Fruit fly (Drosophila melanogaster) whole organism, prepupa: ENCODE results near the gene CG15386.

Source experiments
- CG10631 ChIP-seq: fragments of 200-800 bp; sonication (Bioruptor generic); optimal IDR thresholded peaks from 2 replicates; lab custom pipeline; 2016; ENCODE audit warnings: missing biosample characterization, missing genetic modification characterization
- CG10669 ChIP-seq: fragments of 200-800 bp; sonication (Bioruptor generic); optimal IDR thresholded peaks from 3 replicates; lab custom pipeline; 2018; ENCODE audit warnings: missing biosample characterization, mild to moderate bottlenecking, missing genetic modification characterization, moderate library complexity
- CG11294 ChIP-seq: fragments of 200-800 bp; sonication (Bioruptor generic); IDR thresholded peaks from 2 replicates; pipeline ENCODE4 v1.3.6; 2022; ENCODE audit warnings: missing biosample characterization, missing genetic modification characterization
- CG15336 ChIP-seq: fragments of 200-800 bp; sonication (Bioruptor generic); IDR thresholded peaks from 2 replicates; pipeline ENCODE4 v1.3.6; 2022; ENCODE audit warnings: missing biosample characterization, missing genetic modification characterization
- CG16779 ChIP-seq: fragments of 200-800 bp; sonication (Bioruptor generic); optimal IDR thresholded peaks from 3 replicates; lab custom pipeline; 2017; ENCODE audit warnings: missing biosample characterization, mild to moderate bottlenecking, missing genetic modification characterization
- CG3032 ChIP-seq: fragments of 200-800 bp; optimal IDR thresholded peaks from 2 replicates; lab custom pipeline; 2019; ENCODE audit warnings: missing biosample characterization, mild to moderate bottlenecking, missing genetic modification characterization, moderate library complexity
- CG32006 ChIP-seq: fragments of 200-800 bp; sonication (Bioruptor generic); optimal IDR thresholded peaks from 3 replicates; lab custom pipeline; 2017; ENCODE audit warnings: missing biosample characterization, mild to moderate bottlenecking, missing genetic modification characterization
- CG34406 ChIP-seq: fragments of 200-800 bp; sonication (Bioruptor generic); optimal IDR thresholded peaks from 3 replicates; lab custom pipeline; 2016; ENCODE audit warnings: missing biosample characterization, missing genetic modification characterization
- CG3919 ChIP-seq: fragments of 200-800 bp; sonication (Bioruptor generic); optimal IDR thresholded peaks from 3 replicates; lab custom pipeline; 2016; ENCODE audit warnings: missing biosample characterization, missing genetic modification characterization
- CG4318 ChIP-seq: fragments of 200-800 bp; sonication (Bioruptor generic); optimal IDR thresholded peaks from 3 replicates; lab custom pipeline; 2017; ENCODE audit warnings: missing biosample characterization, mild to moderate bottlenecking, missing genetic modification characterization
- CG6163 ChIP-seq: fragments of 200-800 bp; sonication (Bioruptor generic); IDR thresholded peaks from 3 replicates; pipeline ENCODE4 v1.3.6; 2022; ENCODE audit warnings: missing biosample characterization, missing genetic modification characterization
- CG6276 ChIP-seq: fragments of 200-800 bp; sonication (Bioruptor generic); optimal IDR thresholded peaks from 2 replicates; lab custom pipeline; 2017; ENCODE audit warnings: missing biosample characterization, mild to moderate bottlenecking, missing genetic modification characterization
- CG6808 ChIP-seq: fragments of 200-800 bp; sonication (Bioruptor generic); optimal IDR thresholded peaks from 3 replicates; lab custom pipeline; 2017; ENCODE audit warnings: missing biosample characterization, missing genetic modification characterization, mild to moderate bottlenecking, moderate library complexity, missing genetic modification reagents
- CG6854 ChIP-seq: fragments of 200-800 bp; sonication (Bioruptor generic); optimal IDR thresholded peaks from 2 replicates; lab custom pipeline; 2017; ENCODE audit warnings: missing biosample characterization, mild to moderate bottlenecking, missing genetic modification characterization
- CG8319 ChIP-seq: fragments of 200-800 bp; sonication (Bioruptor generic); optimal IDR thresholded peaks from 3 replicates; lab custom pipeline; 2016; ENCODE audit warnings: missing biosample characterization, missing genetic modification characterization
- CG9139 ChIP-seq: fragments of 200-800 bp; sonication (Bioruptor generic); optimal IDR thresholded peaks from 3 replicates; lab custom pipeline; 2017; ENCODE audit warnings: missing biosample characterization, mild to moderate bottlenecking, missing genetic modification characterization
- Eip75B ChIP-seq: fragments of 200-800 bp; sonication (Bioruptor generic); optimal IDR thresholded peaks from 3 replicates; lab custom pipeline; 2016; ENCODE audit warnings: missing biosample characterization, missing genetic modification characterization
- Eip78C ChIP-seq: fragments of 200-800 bp; sonication (Bioruptor generic); peaks from one replicate; lab custom pipeline; 2016; ENCODE audit warnings: missing biosample characterization, missing genetic modification characterization
- Eip93F ChIP-seq: fragments of 200-800 bp; sonication (Bioruptor generic); optimal IDR thresholded peaks from 2 replicates; lab custom pipeline; 2016; ENCODE audit warnings: missing biosample characterization, mild to moderate bottlenecking, missing genetic modification characterization
- Ets96B ChIP-seq: fragments of 200-800 bp; optimal IDR thresholded peaks from 2 replicates; lab custom pipeline; 2019; ENCODE audit warnings: missing biosample characterization, mild to moderate bottlenecking, missing genetic modification characterization, moderate library complexity
- Gug ChIP-seq: fragments of 200-800 bp; sonication (Bioruptor generic); IDR thresholded peaks from 2 replicates; pipeline ENCODE4 v1.3.6; 2022; ENCODE audit warnings: missing biosample characterization, missing genetic modification characterization
- Hr38 ChIP-seq: sonication (Bioruptor generic); optimal IDR thresholded peaks from 2 replicates; lab custom pipeline; 2016; ENCODE audit warnings: missing biosample characterization, missing genetic modification characterization
- Hr39 ChIP-seq: fragments of 200-800 bp; sonication (Bioruptor generic); optimal IDR thresholded peaks from 2 replicates; lab custom pipeline; 2016; ENCODE audit warnings: missing biosample characterization, missing genetic modification characterization
- Hr4 ChIP-seq: fragments of 200-800 bp; sonication (Bioruptor generic); optimal IDR thresholded peaks from 3 replicates; lab custom pipeline; 2016; ENCODE audit warnings: missing biosample characterization, missing genetic modification characterization
- Lpt ChIP-seq: fragments of 200-800 bp; sonication (Bioruptor generic); optimal IDR thresholded peaks from 3 replicates; lab custom pipeline; 2016; ENCODE audit warnings: missing biosample characterization, missing genetic modification characterization
- Sox14 ChIP-seq: fragments of 200-800 bp; sonication (Bioruptor generic); optimal IDR thresholded peaks from 3 replicates; lab custom pipeline; 2016; ENCODE audit warnings: missing biosample characterization, missing genetic modification characterization
- dac ChIP-seq: fragments of 200-800 bp; sonication (Bioruptor generic); optimal IDR thresholded peaks from 2 replicates; lab custom pipeline; 2017; ENCODE audit warnings: missing biosample characterization, mild to moderate bottlenecking, missing genetic modification characterization
- eg ChIP-seq: fragments of 200-800 bp; sonication (Bioruptor generic); IDR thresholded peaks from 3 replicates; pipeline ENCODE4 v1.3.6; 2022; ENCODE audit warnings: missing biosample characterization, missing genetic modification characterization
- esn ChIP-seq: fragments of 200-800 bp; sonication (Bioruptor generic); optimal IDR thresholded peaks from 2 replicates; lab custom pipeline; 2016; ENCODE audit warnings: missing biosample characterization, mild to moderate bottlenecking, missing genetic modification characterization, moderate library complexity
- fd59A ChIP-seq: fragments of 200-800 bp; sonication (Bioruptor generic); optimal IDR thresholded peaks from 2 replicates; lab custom pipeline; 2017; ENCODE audit warnings: missing biosample characterization, mild to moderate bottlenecking, missing genetic modification characterization, missing genetic modification reagents
- fkh ChIP-seq: fragments of 200-800 bp; sonication (Bioruptor generic); optimal IDR thresholded peaks from 3 replicates; lab custom pipeline; 2017; ENCODE audit warnings: missing biosample characterization, mild to moderate bottlenecking, missing genetic modification characterization, moderate library complexity
- lz ChIP-seq: fragments of 200-800 bp; sonication (Bioruptor generic); optimal IDR thresholded peaks from 3 replicates; lab custom pipeline; 2016; ENCODE audit warnings: missing biosample characterization, missing genetic modification characterization
- pdm3 ChIP-seq: fragments of 200-800 bp; sonication (Bioruptor generic); optimal IDR thresholded peaks from 3 replicates; lab custom pipeline; 2016; ENCODE audit warnings: missing biosample characterization, missing genetic modification characterization
- salr ChIP-seq, 2 experiments: fragments of 200-800 bp; sonication (Bioruptor generic); optimal IDR thresholded peaks; 3 replicates each; lab custom pipeline; 2016 to 2018; ENCODE audit warnings: missing biosample characterization in 2 of 2, missing genetic modification characterization in 2 of 2, mild to moderate bottlenecking in 1 of 2
- ss ChIP-seq, 2 experiments: fragments of 200-800 bp; sonication (Bioruptor generic); optimal IDR thresholded peaks; 2 replicates in 1 of 2; 3 replicates in 1 of 2; lab custom pipeline; 2017 to 2018; ENCODE audit warnings: mild to moderate bottlenecking in 2 of 2, missing biosample characterization in 2 of 2, missing genetic modification characterization in 2 of 2, moderate library complexity in 1 of 2
- svp ChIP-seq: fragments of 200-800 bp; sonication (Bioruptor generic); peaks from one replicate; lab custom pipeline; 2016; ENCODE audit warnings: missing biosample characterization, missing genetic modification characterization
- topi ChIP-seq: fragments of 200-800 bp; sonication (Bioruptor generic); optimal IDR thresholded peaks from 3 replicates; lab custom pipeline; 2016; ENCODE audit warnings: missing biosample characterization, missing genetic modification characterization
- vri ChIP-seq: fragments of 200-800 bp; sonication (Bioruptor generic); optimal IDR thresholded peaks from 3 replicates; lab custom pipeline; 2016; ENCODE audit warnings: missing biosample characterization, mild to moderate bottlenecking, missing genetic modification characterization

CG15386 gene

dm6 chr2L:2236722-2237121, 19.7 kb upstream of the CG15386 start, which contains the start of gene Sec24CD:
TSS of gene Sec24CD (minus strand) at chr2L:2236844.
- peak; percentile 40; the same call in 1 of the 3 replicates for TF ChIP-seq eg (GFP tag; lab: Robert Waterston, UW)
- TF ChIP-seq esn, result peak; percentile 36
- no peak for TF ChIP-seq ss (GFP tag; optimal IDR thresholded peaks at IDR 0.05; lab: Kevin White, UChicago)
- TF ChIP-seq CG11294 (GFP tag; lab: Robert Waterston, UW), result no peak
- peak; percentile 9 for TF ChIP-seq Eip93F (GFP tag; lab: Kevin White, UChicago)
- TF ChIP-seq CG3032 (tag; lab: Kevin White, UChicago), result peak; percentile 13
- no peak for TF ChIP-seq CG10669 (GFP tag; lab: Kevin White, UChicago)
- peak; percentile 13; the same call in 1 of the 2 replicates for TF ChIP-seq CG15336 (GFP tag; lab: Robert Waterston, UW)
- peak; percentile 33 for TF ChIP-seq svp (GFP tag; lab: Kevin White, UChicago)

dm6 chr2L:2228179-2228849, 11.3 kb upstream of the CG15386 start:
- TF ChIP-seq svp (GFP tag; lab: Kevin White, UChicago) (peak; percentile 71), eg (GFP tag; lab: Robert Waterston, UW) (no peak), Lpt (GFP tag; lab: Kevin White, UChicago) (no peak), Gug (no peak), CG6808 (GFP tag; lab: Kevin White, UChicago) (no peak), vri (peak; percentile 81), Hr39 (GFP tag; lab: Kevin White, UChicago) (no peak), CG15336 (GFP tag; lab: Robert Waterston, UW) (0 out of 2 replicates have a peak, but pooled peaks have one; percentile 16), CG4318 (GFP tag; lab: Kevin White, UChicago) (no peak), salr (GFP tag; optimal IDR thresholded peaks at IDR 0.05; lab: Kevin White, UChicago) (no peak), fd59A (GFP tag; lab: Kevin White, UChicago) (no peak), CG32006 (no peak), Eip75B (GFP tag; lab: Kevin White, UChicago) (no peak), Hr38 (GFP tag; lab: Kevin White, UChicago) (no peak), Hr4 (GFP tag; lab: Kevin White, UChicago) (no peak), CG34406 (GFP tag; lab: Kevin White, UChicago) (no peak), Eip93F (GFP tag; lab: Kevin White, UChicago) (peak; percentile 52), topi (GFP tag; lab: Kevin White, UChicago) (no peak), Sox14 (GFP tag; lab: Kevin White, UChicago) (peak; percentile 60), CG16779 (no peak), ss (GFP tag; optimal IDR thresholded peaks at IDR 0.05; lab: Kevin White, UChicago) (no peak), esn (no peak), lz (GFP tag; lab: Kevin White, UChicago) (no peak), CG6276 (no peak), CG10631 (GFP tag; lab: Kevin White, UChicago) (no peak), Eip78C (GFP tag; lab: Kevin White, UChicago) (peak; percentile 37), Ets96B (tag; lab: Kevin White, UChicago) (no peak), CG6854 (GFP tag; lab: Kevin White, UChicago) (no peak), pdm3 (GFP tag; lab: Kevin White, UChicago) (no peak), CG8319 (GFP tag; lab: Kevin White, UChicago) (no peak), CG6163 (GFP tag; lab: Robert Waterston, UW) (no peak), CG3919 (GFP tag; lab: Kevin White, UChicago) (no peak), dac (GFP tag; lab: Kevin White, UChicago) (no peak), fkh (GFP tag; lab: Kevin White, UChicago) (peak; percentile 58), CG9139 (GFP tag; lab: Kevin White, UChicago) (no peak)
